Worm (Caenorhabditis elegans) whole organism, L4 larva: ENCODE data around the gene pde-4.
A peak's percentile ranks its signal among the peaks of the same experiment; 100 is the strongest.

Experiments
- D1046.2 ChIP-seq: fragments of 200-800 bp; sonication (Bioruptor generic); IDR thresholded peaks from 2 replicates; pipeline ENCODE4 v1.3.6; 2022; ENCODE audit warnings: missing genetic modification characterization, missing compliant biosample characterization
- F26F4.8 ChIP-seq: fragments of 200-800 bp; sonication (Bioruptor generic); conservative IDR thresholded peaks from 2 replicates; pipeline ENCODE4 v1.3.6; 2022; ENCODE audit warnings: missing genetic modification characterization, missing compliant biosample characterization
- F37D6.2 ChIP-seq: sonication (generic microtip); optimal IDR thresholded peaks from 2 replicates; lab custom pipeline; 2016; ENCODE audit warnings: mild to moderate bottlenecking, missing genetic modification characterization, missing compliant biosample characterization
- F49E8.2 ChIP-seq: sonication (generic microtip); optimal IDR thresholded peaks from 2 replicates; lab custom pipeline; 2016; ENCODE audit warnings: missing compliant biosample characterization, mild to moderate bottlenecking, missing genetic modification characterization, borderline replicate concordance
- R02D3.7 ChIP-seq: fragments of 150-350 bp; sonication (generic microtip); optimal IDR thresholded peaks from 3 replicates; lab custom pipeline; 2014; ENCODE audit warnings: missing biosample characterization, missing genetic modification characterization
- T26A8.4 ChIP-seq: fragments of 200-800 bp; sonication (Bioruptor generic); IDR thresholded peaks from 2 replicates; pipeline ENCODE4 v1.3.6; 2022; ENCODE audit warnings: missing genetic modification characterization, missing compliant biosample characterization
- ZK546.5 ChIP-seq, 2 experiments: sonication (generic microtip); optimal IDR thresholded peaks; 2 replicates each; lab custom pipeline; 2017; ENCODE audit warnings: missing biosample characterization in 2 of 2, missing genetic modification characterization in 2 of 2
- arid-1 ChIP-seq: fragments of 200-800 bp; sonication (Bioruptor generic); conservative IDR thresholded peaks from 2 replicates; pipeline ENCODE4 v1.3.6; 2022; ENCODE audit warnings: missing genetic modification reagents, missing genetic modification characterization, missing compliant biosample characterization
- ceh-28 ChIP-seq: fragments of 150-350 bp; optimal IDR thresholded peaks from 2 replicates; lab custom pipeline; 2014; ENCODE audit warnings: missing biosample characterization, missing genetic modification reagents, missing genetic modification characterization
- ceh-32 ChIP-seq: sonication (generic microtip); optimal IDR thresholded peaks from 2 replicates; lab custom pipeline; 2016; ENCODE audit warnings: mild to moderate bottlenecking, missing genetic modification characterization, missing compliant biosample characterization; ENCODE audit not compliant: poor library complexity
- ceh-62 ChIP-seq: sonication (generic microtip); optimal IDR thresholded peaks from 2 replicates; lab custom pipeline; 2017; ENCODE audit warnings: missing biosample characterization, missing genetic modification characterization
- ceh-82 ChIP-seq: sonication (generic microtip); optimal IDR thresholded peaks from 2 replicates; lab custom pipeline; 2017; ENCODE audit warnings: missing biosample characterization, missing genetic modification characterization
- ces-1 ChIP-seq: fragments of 150-350 bp; sonication (generic microtip); optimal IDR thresholded peaks from 4 replicates; lab custom pipeline; 2014; ENCODE audit warnings: missing biosample characterization, missing genetic modification reagents, missing genetic modification characterization
- ctbp-1 ChIP-seq: fragments of 200-800 bp; sonication (Bioruptor generic); IDR thresholded peaks from 2 replicates; pipeline ENCODE4 v1.3.6; 2022; ENCODE audit warnings: missing genetic modification reagents, missing genetic modification characterization, missing compliant biosample characterization
- daf-12 ChIP-seq: fragments of 150-350 bp; optimal IDR thresholded peaks from 2 replicates; lab custom pipeline; 2014; ENCODE audit warnings: missing biosample characterization, missing genetic modification reagents, missing genetic modification characterization
- daf-16 ChIP-seq, 3 experiments: sonication (generic microtip); optimal IDR thresholded peaks; 2 replicates each; lab custom pipeline; 2016 to 2017; ENCODE audit warnings: missing genetic modification characterization in 3 of 3, missing genetic modification reagents in 3 of 3, mild to moderate bottlenecking in 2 of 3, missing compliant biosample characterization in 2 of 3, missing biosample characterization in 1 of 3, moderate library complexity in 1 of 3
- daf-19 ChIP-seq: fragments of 200-800 bp; sonication (Bioruptor generic); conservative IDR thresholded peaks from 2 replicates; pipeline ENCODE4 v1.3.6; 2022; ENCODE audit warnings: missing genetic modification characterization, missing compliant biosample characterization
- dmd-6 ChIP-seq: fragments of 200-800 bp; sonication (Bioruptor generic); IDR thresholded peaks from 2 replicates; pipeline ENCODE4 v1.3.6; 2022; ENCODE audit warnings: missing genetic modification reagents, missing genetic modification characterization, missing compliant biosample characterization
- dpl-1 ChIP-seq: fragments of 150-350 bp; optimal IDR thresholded peaks from 2 replicates; lab custom pipeline; 2014; ENCODE audit warnings: missing biosample characterization, missing genetic modification reagents, missing genetic modification characterization
- duxl-1 ChIP-seq: sonication (generic microtip); optimal IDR thresholded peaks from 2 replicates; lab custom pipeline; 2016; ENCODE audit warnings: mild to moderate bottlenecking, missing genetic modification characterization, moderate library complexity, missing compliant biosample characterization; ENCODE audit not compliant: poor library complexity
- dve-1 ChIP-seq: sonication (generic microtip); optimal IDR thresholded peaks from 2 replicates; lab custom pipeline; 2017; ENCODE audit warnings: antibody characterized with exemption, mild to moderate bottlenecking, missing genetic modification characterization, missing compliant biosample characterization; ENCODE audit not compliant: insufficient read depth
- egl-43 ChIP-seq: fragments of 200-800 bp; sonication (Bioruptor generic); IDR thresholded peaks from 2 replicates; pipeline ENCODE4 v1.3.6; 2022; ENCODE audit warnings: missing genetic modification reagents, missing genetic modification characterization, missing compliant biosample characterization
- fos-1 ChIP-seq: fragments of 150-350 bp; optimal IDR thresholded peaks from 2 replicates; lab custom pipeline; 2014; ENCODE audit warnings: missing biosample characterization, missing genetic modification characterization
- hmg-1.1 ChIP-seq: fragments of 200-800 bp; sonication (Bioruptor generic); IDR thresholded peaks from 2 replicates; pipeline ENCODE4 v1.3.6; 2022; ENCODE audit warnings: missing genetic modification reagents, missing genetic modification characterization, missing compliant biosample characterization
- lin-13 ChIP-seq: fragments of 150-350 bp; optimal IDR thresholded peaks from 2 replicates; lab custom pipeline; 2014; ENCODE audit warnings: missing biosample characterization, missing genetic modification reagents, missing genetic modification characterization
- lin-15B ChIP-seq: fragments of 150-350 bp; sonication (generic microtip); optimal IDR thresholded peaks from 3 replicates; lab custom pipeline; 2014; ENCODE audit warnings: missing biosample characterization, missing genetic modification characterization
- lin-38 ChIP-seq: fragments of 200-800 bp; sonication (Bioruptor generic); IDR thresholded peaks from 2 replicates; pipeline ENCODE4 v1.3.6; 2022; ENCODE audit warnings: missing genetic modification reagents, missing genetic modification characterization, missing compliant biosample characterization
- lin-39 ChIP-seq: fragments of 150-350 bp; optimal IDR thresholded peaks from 2 replicates; lab custom pipeline; 2014; ENCODE audit warnings: missing biosample characterization, missing genetic modification reagents, missing genetic modification characterization
- lir-3 ChIP-seq: sonication (generic microtip); optimal IDR thresholded peaks from 2 replicates; lab custom pipeline; 2016; ENCODE audit warnings: mild to moderate bottlenecking, missing genetic modification characterization, missing compliant biosample characterization
- madf-9 ChIP-seq: fragments of 200-800 bp; sonication (Bioruptor generic); conservative IDR thresholded peaks from 2 replicates; pipeline ENCODE4 v1.3.6; 2022; ENCODE audit warnings: missing genetic modification reagents, missing genetic modification characterization, missing compliant biosample characterization
- mdl-1 ChIP-seq, 2 experiments: fragments of 150-350 bp in 1 of 2; sonication (generic microtip) in 1 of 2; optimal IDR thresholded peaks; 2 replicates each; lab custom pipeline; 2014 to 2017; ENCODE audit warnings: missing biosample characterization in 2 of 2, missing genetic modification characterization in 2 of 2
- mdt-29 ChIP-seq: fragments of 200-800 bp; sonication (Bioruptor generic); IDR thresholded peaks from 2 replicates; pipeline ENCODE4 v1.3.6; 2022; ENCODE audit warnings: missing genetic modification reagents, missing genetic modification characterization, missing compliant biosample characterization
- mxl-2 ChIP-seq: fragments of 200-800 bp; sonication (Bioruptor generic); conservative IDR thresholded peaks from 2 replicates; pipeline ENCODE4 v1.3.6; 2022; ENCODE audit warnings: missing genetic modification reagents, missing genetic modification characterization, missing compliant biosample characterization
- mxl-3 ChIP-seq: fragments of 200-800 bp; sonication (Bioruptor generic); optimal IDR thresholded peaks from 2 replicates; lab custom pipeline; 2018; ENCODE audit warnings: mild to moderate bottlenecking, missing genetic modification characterization, missing compliant biosample characterization
- nhr-10 ChIP-seq: fragments of 150-350 bp; optimal IDR thresholded peaks from 2 replicates; lab custom pipeline; 2014; ENCODE audit warnings: missing biosample characterization, missing genetic modification characterization
- nhr-25 ChIP-seq: sonication (generic microtip); optimal IDR thresholded peaks from 2 replicates; lab custom pipeline; 2017; ENCODE audit warnings: missing genetic modification characterization, mild to moderate bottlenecking, missing compliant biosample characterization, antibody characterized with exemption, moderate library complexity, borderline replicate concordance; ENCODE audit not compliant: insufficient read depth
- nhr-42 ChIP-seq: fragments of 200-800 bp; sonication (Bioruptor generic); IDR thresholded peaks from 2 replicates; pipeline ENCODE4 v1.3.6; 2022; ENCODE audit warnings: missing genetic modification characterization, missing compliant biosample characterization
- nhr-6 ChIP-seq: fragments of 150-350 bp; optimal IDR thresholded peaks from 2 replicates; lab custom pipeline; 2014; ENCODE audit warnings: missing biosample characterization, missing genetic modification characterization
- pqm-1 ChIP-seq: sonication (generic microtip); optimal IDR thresholded peaks from 2 replicates; lab custom pipeline; 2017; ENCODE audit warnings: missing biosample characterization, missing genetic modification characterization
- rbr-2 ChIP-seq: sonication (generic microtip); optimal IDR thresholded peaks from 2 replicates; lab custom pipeline; 2016; ENCODE audit warnings: missing genotype, missing genetic modification characterization, missing compliant biosample characterization
- saeg-2 ChIP-seq: fragments of 200-800 bp; sonication (Bioruptor generic); IDR thresholded peaks from 2 replicates; pipeline ENCODE4 v1.3.6; 2022; ENCODE audit warnings: missing genetic modification reagents, missing genetic modification characterization, missing compliant biosample characterization
- skn-1 ChIP-seq: fragments of 150-350 bp; optimal IDR thresholded peaks from 2 replicates; lab custom pipeline; 2014; ENCODE audit warnings: missing biosample characterization, missing genetic modification characterization
- snpc-1.2 ChIP-seq: fragments of 200-800 bp; sonication (Bioruptor generic); IDR thresholded peaks from 2 replicates; pipeline ENCODE4 v1.3.6; 2022; ENCODE audit warnings: missing genetic modification reagents, missing genetic modification characterization, missing compliant biosample characterization
- spr-1 ChIP-seq: sonication (generic microtip); optimal IDR thresholded peaks from 2 replicates; lab custom pipeline; 2016; ENCODE audit warnings: mild to moderate bottlenecking, missing genetic modification characterization, missing compliant biosample characterization
- spr-3 ChIP-seq: fragments of 200-800 bp; sonication (Bioruptor generic); optimal IDR thresholded peaks from 2 replicates; lab custom pipeline; 2018; ENCODE audit warnings: mild to moderate bottlenecking, missing genetic modification characterization, missing compliant biosample characterization
- unc-130 ChIP-seq: sonication (generic microtip); optimal IDR thresholded peaks from 2 replicates; lab custom pipeline; 2016; ENCODE audit warnings: missing genetic modification reagents, missing genetic modification characterization, missing compliant biosample characterization
- vab-7 ChIP-seq: fragments of 200-800 bp; sonication (Bioruptor generic); IDR thresholded peaks from 2 replicates; pipeline ENCODE4 v1.3.6; 2022; ENCODE audit warnings: missing genetic modification reagents, missing genetic modification characterization, missing compliant biosample characterization
- zfp-2 ChIP-seq: sonication (generic microtip); optimal IDR thresholded peaks from 2 replicates; lab custom pipeline; 2016; ENCODE audit warnings: mild to moderate bottlenecking, missing genetic modification characterization, missing compliant biosample characterization
- zfp-3 ChIP-seq: fragments of 200-800 bp; sonication (Bioruptor generic); conservative IDR thresholded peaks from 2 replicates; pipeline ENCODE4 v1.3.6; 2022; ENCODE audit warnings: missing genetic modification reagents, missing genetic modification characterization, missing compliant biosample characterization
- zip-11 ChIP-seq: fragments of 200-800 bp; sonication (Bioruptor generic); IDR thresholded peaks from 2 replicates; pipeline ENCODE4 v1.3.6; 2022; ENCODE audit warnings: missing genetic modification characterization, missing compliant biosample characterization

Gene pde-4

DNA sequence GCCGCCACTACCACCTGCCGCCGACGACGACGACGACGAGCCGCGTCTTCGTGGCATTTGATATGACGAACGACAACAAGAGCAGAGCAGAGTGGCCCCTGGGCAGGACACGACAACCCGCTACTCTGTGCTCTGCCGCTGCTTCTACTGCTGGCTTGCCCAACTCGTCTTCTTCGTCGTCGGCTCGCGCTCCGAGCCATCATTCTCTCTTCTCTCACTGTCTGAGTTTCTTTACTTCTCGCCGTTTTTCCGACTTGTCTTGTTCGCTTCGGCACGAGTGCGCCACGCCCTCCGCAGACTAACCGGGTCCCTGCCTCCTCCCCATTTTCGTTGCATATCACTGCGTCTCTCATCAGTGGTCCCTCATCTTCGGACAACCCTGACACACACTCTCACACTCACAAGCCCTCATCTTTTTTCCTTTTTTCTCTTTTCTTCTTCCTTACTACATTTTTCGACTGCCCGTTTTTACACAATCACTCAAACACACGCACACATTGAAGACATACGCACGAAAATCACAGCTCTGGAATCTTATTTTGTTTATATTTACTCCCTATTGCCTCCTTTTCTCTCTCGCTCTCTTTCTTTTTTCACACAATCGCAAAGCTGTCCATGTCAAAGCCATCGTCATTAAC is 8.9 kb downstream of the pde-4 start (continued):
- TF ChIP-seq lin-13 (GFP tag; lab: Kevin White, UChicago): no peak
- TF ChIP-seq D1046.2 (GFP tag; lab: Robert Waterston, UW): no peak
- no peak for TF ChIP-seq lir-3
- no peak for TF ChIP-seq nhr-42
- no peak for TF ChIP-seq dpl-1 (GFP tag; lab: Kevin White, UChicago)
- TF ChIP-seq F26F4.8: no peak
- TF ChIP-seq mdl-1 (tag; optimal IDR thresholded peaks at IDR 0.05; lab: Kevin White, UChicago): peak; percentile 47 to 87
- no peak for TF ChIP-seq skn-1
- TF ChIP-seq ceh-82 (tag; lab: Kevin White, UChicago): no peak
- TF ChIP-seq R02D3.7 (tag; lab: Kevin White, UChicago): no peak
- no peak for TF ChIP-seq nhr-6 (tag; lab: Kevin White, UChicago)
- no peak for TF ChIP-seq duxl-1 (tag; lab: Kevin White, UChicago)
- no peak for TF ChIP-seq spr-3 (GFP tag; lab: Kevin White, UChicago)
- TF ChIP-seq ces-1 (GFP tag; lab: Kevin White, UChicago): peak; percentile 19
- no peak for TF ChIP-seq lin-15B
- TF ChIP-seq mxl-3 (GFP tag; lab: Kevin White, UChicago): peak; percentile 28
- TF ChIP-seq pqm-1 (tag; lab: Kevin White, UChicago): no peak
- TF ChIP-seq ctbp-1 (GFP tag; lab: Robert Waterston, UW): peak; percentile 84
- TF ChIP-seq egl-43 (GFP tag; lab: Robert Waterston, UW): peak; percentile 79
- TF ChIP-seq F49E8.2: no peak
- TF ChIP-seq nhr-25 (tag; lab: Kevin White, UChicago): no peak
- peak in 1 of 2 experiments; percentile 80 for TF ChIP-seq daf-16 (GFP tag; optimal IDR thresholded peaks at IDR 0.05; lab: Kevin White, UChicago)
- TF ChIP-seq daf-16 (tag; optimal IDR thresholded peaks at IDR 0.05; lab: Kevin White, UChicago): no peak
- no peak for TF ChIP-seq ZK546.5 (tag; optimal IDR thresholded peaks at IDR 0.05; lab: Kevin White, UChicago)
- TF ChIP-seq zfp-3 (GFP tag; lab: Robert Waterston, UW): no peak
- TF ChIP-seq snpc-1.2: no peak
- no peak for TF ChIP-seq ceh-62
- no peak for TF ChIP-seq arid-1 (GFP tag; lab: Robert Waterston, UW)
- TF ChIP-seq spr-1 (tag; lab: Kevin White, UChicago): peak; percentile 13
- TF ChIP-seq F37D6.2 (tag; lab: Kevin White, UChicago): peak; percentile 51
- peak; percentile 83 for TF ChIP-seq rbr-2 (tag; lab: Kevin White, UChicago)
- peak; percentile 36 for TF ChIP-seq dmd-6 (GFP tag; lab: Robert Waterston, UW)
- no peak for TF ChIP-seq nhr-10 (tag; lab: Kevin White, UChicago)
- peak; percentile 31; the same call in 1 of the 2 replicates for TF ChIP-seq vab-7 (GFP tag; lab: Robert Waterston, UW)
- TF ChIP-seq lin-38 (GFP tag; lab: Robert Waterston, UW): peak; percentile 8; the same call in 1 of the 2 replicates
- no peak for TF ChIP-seq zip-11
- no peak for TF ChIP-seq T26A8.4 (GFP tag; lab: Robert Waterston, UW)
- TF ChIP-seq hmg-1.1 (GFP tag; lab: Robert Waterston, UW): peak; percentile 81
- TF ChIP-seq zfp-2 (tag; lab: Kevin White, UChicago): no peak
- no peak for TF ChIP-seq saeg-2
- TF ChIP-seq mdt-29 (GFP tag; lab: Robert Waterston, UW): no peak
- no peak for TF ChIP-seq unc-130 (GFP tag; lab: Kevin White, UChicago)
- no peak for TF ChIP-seq madf-9
- no peak for TF ChIP-seq dve-1
- TF ChIP-seq ceh-28: no peak
- TF ChIP-seq mxl-2 (GFP tag; lab: Robert Waterston, UW): no peak
- peak; percentile 61 for TF ChIP-seq lin-39 (tag; lab: Kevin White, UChicago)
- TF ChIP-seq daf-12 (tag; lab: Kevin White, UChicago): no peak
- no peak for TF ChIP-seq daf-19
- no peak for TF ChIP-seq fos-1 (tag; lab: Kevin White, UChicago)
- no peak for TF ChIP-seq ceh-32 (tag; lab: Kevin White, UChicago)
